Worm (Caenorhabditis elegans) whole organism, L4 larva: ENCODE measurements around the gene gad-3.

ENCODE experiments used
- D1046.2 ChIP-seq: fragments of 200-800 bp; sonication (Bioruptor generic); IDR thresholded peaks from 2 replicates; pipeline ENCODE4 v1.3.6; 2022; ENCODE audit warnings: missing genetic modification characterization, missing compliant biosample characterization
- F26F4.8 ChIP-seq: fragments of 200-800 bp; sonication (Bioruptor generic); conservative IDR thresholded peaks from 2 replicates; pipeline ENCODE4 v1.3.6; 2022; ENCODE audit warnings: missing genetic modification characterization, missing compliant biosample characterization
- F44E2.7 ChIP-seq: fragments of 200-800 bp; sonication (Bioruptor generic); IDR thresholded peaks from 2 replicates; pipeline ENCODE4 v2.1.2; 2022; ENCODE audit warnings: missing genetic modification characterization, missing compliant biosample characterization
- R02D3.7 ChIP-seq: fragments of 150-350 bp; sonication (generic microtip); optimal IDR thresholded peaks from 3 replicates; lab custom pipeline; 2014; ENCODE audit warnings: missing biosample characterization, missing genetic modification characterization
- T20F7.1 ChIP-seq: fragments of 200-800 bp; sonication (Bioruptor generic); optimal IDR thresholded peaks from 2 replicates; lab custom pipeline; 2018; ENCODE audit warnings: mild to moderate bottlenecking, missing genetic modification characterization, missing compliant biosample characterization
- T26A8.4 ChIP-seq: fragments of 200-800 bp; sonication (Bioruptor generic); IDR thresholded peaks from 2 replicates; pipeline ENCODE4 v1.3.6; 2022; ENCODE audit warnings: missing genetic modification characterization, missing compliant biosample characterization
- Y105C5A.15 ChIP-seq: fragments of 200-800 bp; sonication (Bioruptor generic); IDR thresholded peaks from 2 replicates; pipeline ENCODE4 v1.3.6; 2022; ENCODE audit warnings: missing genetic modification characterization, missing compliant biosample characterization
- Y5F2A.4 ChIP-seq: fragments of 200-800 bp; sonication (Bioruptor generic); optimal IDR thresholded peaks from 2 replicates; lab custom pipeline; 2018; ENCODE audit warnings: mild to moderate bottlenecking, missing genetic modification characterization, missing compliant biosample characterization
- ZK337.2 ChIP-seq: fragments of 200-800 bp; sonication (Bioruptor generic); IDR thresholded peaks from 2 replicates; pipeline ENCODE4 v1.3.6; 2022; ENCODE audit warnings: missing genetic modification reagents, missing genetic modification characterization, missing compliant biosample characterization
- ZK546.5 ChIP-seq, 2 experiments: sonication (generic microtip); optimal IDR thresholded peaks; 2 replicates each; lab custom pipeline; 2017; ENCODE audit warnings: missing biosample characterization in 2 of 2, missing genetic modification characterization in 2 of 2
- aha-1 ChIP-seq: fragments of 150-350 bp; peaks from one replicate; lab custom pipeline; 2014; ENCODE audit warnings: missing biosample characterization, missing genetic modification characterization
- aly-2 ChIP-seq: sonication (generic microtip); optimal IDR thresholded peaks from 2 replicates; lab custom pipeline; 2018; ENCODE audit warnings: missing biosample characterization, missing genetic modification characterization
- ama-1 ChIP-seq: fragments of 150-350 bp; optimal IDR thresholded peaks from 2 replicates; lab custom pipeline; 2014; ENCODE audit warnings: inconsistent platforms, mixed read lengths
- attf-4 ChIP-seq: sonication (generic microtip); optimal IDR thresholded peaks from 3 replicates; lab custom pipeline; 2017; ENCODE audit warnings: missing biosample characterization, missing genetic modification characterization
- ceh-44 ChIP-seq: fragments of 200-800 bp; sonication (Bioruptor generic); IDR thresholded peaks from 2 replicates; pipeline ENCODE4 v1.3.6; 2022; ENCODE audit warnings: missing genetic modification reagents, missing genetic modification characterization, missing compliant biosample characterization
- ceh-82 ChIP-seq: sonication (generic microtip); optimal IDR thresholded peaks from 2 replicates; lab custom pipeline; 2017; ENCODE audit warnings: missing biosample characterization, missing genetic modification characterization
- ces-1 ChIP-seq: fragments of 150-350 bp; sonication (generic microtip); optimal IDR thresholded peaks from 4 replicates; lab custom pipeline; 2014; ENCODE audit warnings: missing biosample characterization, missing genetic modification reagents, missing genetic modification characterization
- daf-12 ChIP-seq: fragments of 150-350 bp; optimal IDR thresholded peaks from 2 replicates; lab custom pipeline; 2014; ENCODE audit warnings: missing biosample characterization, missing genetic modification reagents, missing genetic modification characterization
- daf-16 ChIP-seq, 3 experiments: sonication (generic microtip); optimal IDR thresholded peaks; 2 replicates each; lab custom pipeline; 2016 to 2017; ENCODE audit warnings: missing genetic modification characterization in 3 of 3, missing genetic modification reagents in 3 of 3, mild to moderate bottlenecking in 2 of 3, missing compliant biosample characterization in 2 of 3, missing biosample characterization in 1 of 3, moderate library complexity in 1 of 3
- dmd-6 ChIP-seq: fragments of 200-800 bp; sonication (Bioruptor generic); IDR thresholded peaks from 2 replicates; pipeline ENCODE4 v1.3.6; 2022; ENCODE audit warnings: missing genetic modification reagents, missing genetic modification characterization, missing compliant biosample characterization
- dmd-9 ChIP-seq: fragments of 200-800 bp; sonication (Bioruptor generic); IDR thresholded peaks from 2 replicates; pipeline ENCODE4 v1.3.6; 2022; ENCODE audit warnings: missing genetic modification reagents, missing genetic modification characterization, missing compliant biosample characterization
- dpl-1 ChIP-seq: fragments of 150-350 bp; optimal IDR thresholded peaks from 2 replicates; lab custom pipeline; 2014; ENCODE audit warnings: missing biosample characterization, missing genetic modification reagents, missing genetic modification characterization
- gei-8 ChIP-seq: fragments of 200-800 bp; sonication (Bioruptor generic); optimal IDR thresholded peaks from 2 replicates; lab custom pipeline; 2018; ENCODE audit warnings: mild to moderate bottlenecking, missing genetic modification characterization, missing compliant biosample characterization
- hif-1 ChIP-seq, 2 experiments: sonication (generic microtip); optimal IDR thresholded peaks; 2 replicates each; lab custom pipeline; 2016 to 2017; ENCODE audit warnings: missing compliant biosample characterization in 2 of 2, missing genetic modification characterization in 2 of 2, missing genetic modification reagents in 2 of 2, missing genotype in 2 of 2, mild to moderate bottlenecking in 1 of 2
- jun-1 ChIP-seq: fragments of 150-350 bp; optimal IDR thresholded peaks from 2 replicates; lab custom pipeline; 2014; ENCODE audit warnings: missing biosample characterization, missing genetic modification reagents, missing genetic modification characterization
- lim-7 ChIP-seq: fragments of 200-800 bp; sonication (Bioruptor generic); IDR thresholded peaks from 2 replicates; pipeline ENCODE4 v1.3.6; 2022; ENCODE audit warnings: missing genetic modification characterization, missing compliant biosample characterization
- lin-13 ChIP-seq: fragments of 150-350 bp; optimal IDR thresholded peaks from 2 replicates; lab custom pipeline; 2014; ENCODE audit warnings: missing biosample characterization, missing genetic modification reagents, missing genetic modification characterization
- lin-15B ChIP-seq: fragments of 150-350 bp; sonication (generic microtip); optimal IDR thresholded peaks from 3 replicates; lab custom pipeline; 2014; ENCODE audit warnings: missing biosample characterization, missing genetic modification characterization
- lin-38 ChIP-seq: fragments of 200-800 bp; sonication (Bioruptor generic); IDR thresholded peaks from 2 replicates; pipeline ENCODE4 v1.3.6; 2022; ENCODE audit warnings: missing genetic modification reagents, missing genetic modification characterization, missing compliant biosample characterization
- lin-39 ChIP-seq: fragments of 150-350 bp; optimal IDR thresholded peaks from 2 replicates; lab custom pipeline; 2014; ENCODE audit warnings: missing biosample characterization, missing genetic modification reagents, missing genetic modification characterization
- lir-3 ChIP-seq: sonication (generic microtip); optimal IDR thresholded peaks from 2 replicates; lab custom pipeline; 2016; ENCODE audit warnings: mild to moderate bottlenecking, missing genetic modification characterization, missing compliant biosample characterization
- mdt-29 ChIP-seq: fragments of 200-800 bp; sonication (Bioruptor generic); IDR thresholded peaks from 2 replicates; pipeline ENCODE4 v1.3.6; 2022; ENCODE audit warnings: missing genetic modification reagents, missing genetic modification characterization, missing compliant biosample characterization
- mep-1 ChIP-seq: fragments of 150-350 bp; sonication (generic microtip); optimal IDR thresholded peaks from 3 replicates; lab custom pipeline; 2014; ENCODE audit warnings: missing biosample characterization, missing genetic modification characterization
- mxl-3 ChIP-seq: fragments of 200-800 bp; sonication (Bioruptor generic); optimal IDR thresholded peaks from 2 replicates; lab custom pipeline; 2018; ENCODE audit warnings: mild to moderate bottlenecking, missing genetic modification characterization, missing compliant biosample characterization
- nhr-10 ChIP-seq: fragments of 150-350 bp; optimal IDR thresholded peaks from 2 replicates; lab custom pipeline; 2014; ENCODE audit warnings: missing biosample characterization, missing genetic modification characterization
- nhr-102 ChIP-seq: sonication (generic microtip); optimal IDR thresholded peaks from 2 replicates; lab custom pipeline; 2016; ENCODE audit warnings: mild to moderate bottlenecking, missing genetic modification characterization, moderate library complexity, missing compliant biosample characterization
- nhr-11 ChIP-seq: fragments of 150-350 bp; optimal IDR thresholded peaks from 2 replicates; lab custom pipeline; 2014; ENCODE audit warnings: missing biosample characterization, missing genetic modification characterization
- nhr-41 ChIP-seq: fragments of 200-800 bp; sonication (Bioruptor generic); IDR thresholded peaks from 2 replicates; pipeline ENCODE4 v1.3.6; 2022; ENCODE audit warnings: missing genetic modification reagents, missing genetic modification characterization, missing compliant biosample characterization
- nhr-76 ChIP-seq: fragments of 150-350 bp; optimal IDR thresholded peaks from 2 replicates; lab custom pipeline; 2014; ENCODE audit warnings: missing biosample characterization, missing genetic modification characterization
- nhr-77 ChIP-seq: fragments of 150-350 bp; optimal IDR thresholded peaks from 2 replicates; lab custom pipeline; 2014; ENCODE audit warnings: missing biosample characterization, missing genetic modification characterization
- php-3 ChIP-seq: fragments of 200-800 bp; sonication (Bioruptor generic); IDR thresholded peaks from 2 replicates; pipeline ENCODE4 v1.3.6; 2022; ENCODE audit warnings: missing genetic modification reagents, missing genetic modification characterization, missing compliant biosample characterization
- pqm-1 ChIP-seq: sonication (generic microtip); optimal IDR thresholded peaks from 2 replicates; lab custom pipeline; 2017; ENCODE audit warnings: missing biosample characterization, missing genetic modification characterization
- rbr-2 ChIP-seq: sonication (generic microtip); optimal IDR thresholded peaks from 2 replicates; lab custom pipeline; 2016; ENCODE audit warnings: missing genotype, missing genetic modification characterization, missing compliant biosample characterization
- saeg-2 ChIP-seq: fragments of 200-800 bp; sonication (Bioruptor generic); IDR thresholded peaks from 2 replicates; pipeline ENCODE4 v1.3.6; 2022; ENCODE audit warnings: missing genetic modification reagents, missing genetic modification characterization, missing compliant biosample characterization
- sdz-12 ChIP-seq: fragments of 200-800 bp; sonication (Bioruptor generic); optimal IDR thresholded peaks from 2 replicates; lab custom pipeline; 2018; ENCODE audit warnings: mild to moderate bottlenecking, missing genetic modification characterization, missing compliant biosample characterization
- set-16 ChIP-seq: fragments of 200-800 bp; sonication (Bioruptor generic); IDR thresholded peaks from 2 replicates; pipeline ENCODE4 v1.3.6; 2022; ENCODE audit warnings: missing genetic modification reagents, missing genetic modification characterization, missing compliant biosample characterization
- snpc-1.2 ChIP-seq: fragments of 200-800 bp; sonication (Bioruptor generic); IDR thresholded peaks from 2 replicates; pipeline ENCODE4 v1.3.6; 2022; ENCODE audit warnings: missing genetic modification reagents, missing genetic modification characterization, missing compliant biosample characterization
- tag-97 ChIP-seq: fragments of 200-800 bp; sonication (Bioruptor generic); IDR thresholded peaks from 2 replicates; pipeline ENCODE4 v1.3.6; 2022; ENCODE audit warnings: missing genetic modification characterization, missing compliant biosample characterization
- unc-39 ChIP-seq: sonication (generic microtip); optimal IDR thresholded peaks from 2 replicates; lab custom pipeline; 2017; ENCODE audit warnings: missing biosample characterization, missing genetic modification characterization
- unc-62 ChIP-seq, 3 experiments: fragments of 150-350 bp in 1 of 3; sonication (generic microtip); optimal IDR thresholded peaks in 2 of 3; peaks in 1 of 3; 1 replicate in 1 of 3; 2 replicates in 2 of 3; lab custom pipeline; 2014 to 2017; ENCODE audit warnings: missing biosample characterization in 3 of 3, missing genetic modification characterization in 3 of 3, missing genetic modification reagents in 3 of 3, missing genotype in 1 of 3
- zfp-2 ChIP-seq: sonication (generic microtip); optimal IDR thresholded peaks from 2 replicates; lab custom pipeline; 2016; ENCODE audit warnings: mild to moderate bottlenecking, missing genetic modification characterization, missing compliant biosample characterization
- zip-11 ChIP-seq: fragments of 200-800 bp; sonication (Bioruptor generic); IDR thresholded peaks from 2 replicates; pipeline ENCODE4 v1.3.6; 2022; ENCODE audit warnings: missing genetic modification characterization, missing compliant biosample characterization

The gad-3 gene

DNA sequence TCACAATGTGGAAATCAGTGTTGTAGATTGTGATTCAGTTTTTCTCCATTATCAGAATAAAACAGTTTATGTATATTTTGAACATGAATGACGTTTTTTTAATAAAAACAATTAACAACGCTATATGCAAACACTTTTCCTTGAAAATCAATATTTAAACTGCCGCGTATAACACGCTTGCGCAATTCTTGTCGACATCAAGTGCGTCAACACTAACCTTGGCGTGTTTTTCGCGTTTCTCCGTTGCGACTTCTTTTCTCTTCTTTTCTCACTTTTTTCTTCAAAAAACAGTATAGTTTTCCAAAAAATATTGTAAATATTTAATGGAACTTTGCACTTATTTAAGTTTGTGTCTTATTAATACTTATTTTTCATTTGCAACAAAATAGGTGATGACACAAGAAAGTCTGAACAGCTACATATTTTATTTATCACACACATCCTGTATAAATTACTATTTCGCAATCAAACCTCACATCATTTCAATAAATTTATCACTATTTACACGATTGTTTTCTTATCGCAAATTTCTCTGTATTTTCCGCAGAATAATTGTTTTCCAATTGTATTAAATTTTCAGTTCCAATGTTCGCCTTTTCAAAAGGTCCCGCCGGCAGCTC, 2.5 kb upstream of the gad-3 start, which contains the start of gene spas-1 (continued):
- TF ChIP-seq lin-39 (tag; lab: Kevin White, UChicago) (no peak), lir-3 (tag; lab: Kevin White, UChicago) (no peak), gei-8 (no peak), daf-12 (tag; lab: Kevin White, UChicago) (no peak), ceh-44 (GFP tag; lab: Robert Waterston, UW) (no peak), T20F7.1 (GFP tag; lab: Kevin White, UChicago) (peak; percentile 87), Y105C5A.15 (GFP tag; lab: Robert Waterston, UW) (no peak), set-16 (GFP tag; lab: Robert Waterston, UW) (no peak), F44E2.7 (GFP tag; lab: Robert Waterston, UW) (no peak), nhr-10 (tag; lab: Kevin White, UChicago) (no peak), Y5F2A.4 (GFP tag; lab: Kevin White, UChicago) (no peak), R02D3.7 (tag; lab: Kevin White, UChicago) (no peak), lim-7 (GFP tag; lab: Robert Waterston, UW) (no peak), sdz-12 (no peak), nhr-77 (tag; lab: Kevin White, UChicago) (peak; percentile 92), zfp-2 (tag; lab: Kevin White, UChicago) (peak; percentile 37), dpl-1 (GFP tag; lab: Kevin White, UChicago) (peak; percentile 97), T26A8.4 (GFP tag; lab: Robert Waterston, UW) (peak; percentile 88), nhr-11 (tag; lab: Kevin White, UChicago) (peak; percentile 74), lin-13 (GFP tag; lab: Kevin White, UChicago) (peak; percentile 76), tag-97 (GFP tag; lab: Robert Waterston, UW) (no peak), unc-39 (no peak), lin-38 (GFP tag; lab: Robert Waterston, UW) (no peak), D1046.2 (GFP tag; lab: Robert Waterston, UW) (no peak), mep-1 (tag; lab: Kevin White, UChicago) (peak; percentile 94), mxl-3 (GFP tag; lab: Kevin White, UChicago) (peak; percentile 50), php-3 (no peak), ceh-82 (tag; lab: Kevin White, UChicago) (no peak), rbr-2 (tag; lab: Kevin White, UChicago) (peak; percentile 86), snpc-1.2 (GFP tag; lab: Robert Waterston, UW) (no peak), ces-1 (GFP tag; lab: Kevin White, UChicago) (no peak), zip-11 (no peak), nhr-102 (tag; lab: Kevin White, UChicago) (peak; percentile 92), jun-1 (peak; percentile 44), lin-15B (tag; lab: Kevin White, UChicago) (no peak), aly-2 (no peak), ZK337.2 (GFP tag; lab: Robert Waterston, UW) (no peak), dmd-6 (peak; percentile 57), F26F4.8 (no peak), nhr-76 (tag; lab: Kevin White, UChicago) (peak; percentile 11), aha-1 (tag; lab: Kevin White, UChicago) (peak; percentile 85), attf-4 (tag; lab: Kevin White, UChicago) (no peak), daf-16 (GFP tag; optimal IDR thresholded peaks at IDR 0.05; lab: Kevin White, UChicago) (peak in 1 of 2 experiments; percentile 20), daf-16 (tag; optimal IDR thresholded peaks at IDR 0.05; lab: Kevin White, UChicago) (peak; percentile 27), ama-1 (lab: Kevin White, UChicago) (no peak), dmd-9 (GFP tag; lab: Robert Waterston, UW) (no peak), saeg-2 (GFP tag; lab: Robert Waterston, UW) (no peak), mdt-29 (GFP tag; lab: Robert Waterston, UW) (no peak), nhr-41 (GFP tag; lab: Robert Waterston, UW) (no peak), pqm-1 (tag; lab: Kevin White, UChicago) (peak; percentile 34), ZK546.5 (tag; optimal IDR thresholded peaks at IDR 0.05; lab: Kevin White, UChicago) (no peak), unc-62 (GFP tag; optimal IDR thresholded peaks at IDR 0.05 in 1 of 2; lab: Kevin White, UChicago) (peak in 1 of 2 experiments; percentile 96), unc-62 (tag; optimal IDR thresholded peaks at IDR 0.05; lab: Kevin White, UChicago) (no peak), hif-1 (tag; optimal IDR thresholded peaks at IDR 0.05; lab: Kevin White, UChicago) (peak in 1 of 2 experiments; percentile 51)
